Worm (Caenorhabditis elegans) whole organism, young adult: ENCODE results near the gene toe-2.

Experiments
- B0035.1 ChIP-seq: sonication (generic microtip); optimal IDR thresholded peaks from 2 replicates; lab custom pipeline; 2016; ENCODE audit warnings: missing genetic modification characterization, mild to moderate bottlenecking, missing compliant biosample characterization, missing genotype, missing genetic modification reagents
- B0261.1 ChIP-seq: sonication (generic microtip); optimal IDR thresholded peaks from 2 replicates; lab custom pipeline; 2016; ENCODE audit warnings: mild to moderate bottlenecking, missing genetic modification characterization, moderate library complexity, missing compliant biosample characterization
- C06A6.2 ChIP-seq: fragments of 200-800 bp; sonication (Bioruptor generic); conservative IDR thresholded peaks from 2 replicates; pipeline ENCODE4 v1.3.6; 2022; ENCODE audit warnings: missing genetic modification characterization, missing compliant biosample characterization
- D2030.7 ChIP-seq: fragments of 200-800 bp; sonication (Bioruptor generic); IDR thresholded peaks from 2 replicates; pipeline ENCODE4 v1.3.6; 2022; ENCODE audit warnings: missing genetic modification reagents, missing genetic modification characterization, missing compliant biosample characterization
- F22D6.2 ChIP-seq: sonication (generic microtip); optimal IDR thresholded peaks from 2 replicates; lab custom pipeline; 2016; ENCODE audit warnings: mild to moderate bottlenecking, missing genetic modification characterization, missing compliant biosample characterization
- F49E8.2 ChIP-seq: sonication (generic microtip); optimal IDR thresholded peaks from 3 replicates; lab custom pipeline; 2017; ENCODE audit warnings: missing genetic modification characterization, mild to moderate bottlenecking, missing compliant biosample characterization, antibody characterized with exemption, moderate library complexity; ENCODE audit not compliant: insufficient read depth
- F52B5.7 ChIP-seq: sonication (generic microtip); optimal IDR thresholded peaks from 2 replicates; lab custom pipeline; 2016; ENCODE audit warnings: mild to moderate bottlenecking, missing genetic modification characterization, missing compliant biosample characterization
- T26A5.8 ChIP-seq: sonication (generic microtip); optimal IDR thresholded peaks from 2 replicates; lab custom pipeline; 2016; ENCODE audit warnings: missing genetic modification characterization, missing compliant biosample characterization
- ZK185.1 ChIP-seq: sonication (generic microtip); optimal IDR thresholded peaks from 2 replicates; lab custom pipeline; 2016; ENCODE audit warnings: mild to moderate bottlenecking, missing genetic modification characterization, missing compliant biosample characterization; ENCODE audit not compliant: poor library complexity, severe bottlenecking
- aptf-2 ChIP-seq: fragments of 200-800 bp; sonication (Bioruptor generic); conservative IDR thresholded peaks from 2 replicates; pipeline ENCODE4 v1.3.6; 2022; ENCODE audit warnings: missing genetic modification reagents, missing genetic modification characterization, missing compliant biosample characterization
- atf-7 ChIP-seq: sonication (generic microtip); optimal IDR thresholded peaks from 2 replicates; lab custom pipeline; 2017; ENCODE audit warnings: mild to moderate bottlenecking, missing genetic modification characterization, missing compliant biosample characterization
- attf-6 ChIP-seq: fragments of 200-800 bp; sonication (Bioruptor generic); IDR thresholded peaks from 2 replicates; pipeline ENCODE4 v1.3.6; 2022; ENCODE audit warnings: missing genetic modification reagents, missing genetic modification characterization, missing compliant biosample characterization
- bed-2 ChIP-seq: fragments of 200-800 bp; sonication (Bioruptor generic); IDR thresholded peaks from 2 replicates; pipeline ENCODE4 v1.3.6; 2022; ENCODE audit warnings: missing genetic modification reagents, missing genetic modification characterization, missing compliant biosample characterization
- cebp-1 ChIP-seq, 2 experiments: fragments of 200-800 bp in 1 of 2; sonication (Bioruptor generic) in 1 of 2; sonication (generic microtip) in 1 of 2; IDR thresholded peaks in 1 of 2; optimal IDR thresholded peaks in 1 of 2; 2 replicates each; pipeline versions ENCODE4 v1.3.6 to Lab custom; 2017 to 2022; ENCODE audit warnings: missing compliant biosample characterization in 2 of 2, missing genetic modification characterization in 2 of 2, mild to moderate bottlenecking in 1 of 2, missing genetic modification reagents in 1 of 2, moderate library complexity in 1 of 2
- cebp-2 ChIP-seq: fragments of 200-800 bp; sonication (Bioruptor generic); IDR thresholded peaks from 2 replicates; pipeline ENCODE4 v1.3.6; 2022; ENCODE audit warnings: missing genetic modification characterization, missing compliant biosample characterization
- ceh-58 ChIP-seq: fragments of 200-800 bp; sonication (Bioruptor generic); IDR thresholded peaks from 2 replicates; pipeline ENCODE4 v1.3.6; 2022; ENCODE audit warnings: missing genetic modification characterization, missing compliant biosample characterization
- ceh-79 ChIP-seq: sonication (generic microtip); optimal IDR thresholded peaks from 2 replicates; lab custom pipeline; 2017; ENCODE audit warnings: mild to moderate bottlenecking, missing genetic modification characterization, missing compliant biosample characterization
- chd-7 ChIP-seq: sonication (generic microtip); optimal IDR thresholded peaks from 2 replicates; lab custom pipeline; 2016; ENCODE audit warnings: mild to moderate bottlenecking, missing genetic modification characterization, moderate library complexity, missing compliant biosample characterization
- die-1 ChIP-seq: sonication (generic microtip); optimal IDR thresholded peaks from 2 replicates; lab custom pipeline; 2016; ENCODE audit warnings: missing genotype, mild to moderate bottlenecking, missing genetic modification characterization, missing compliant biosample characterization
- dpff-1 ChIP-seq: sonication (generic microtip); optimal IDR thresholded peaks from 2 replicates; lab custom pipeline; 2017; ENCODE audit warnings: mild to moderate bottlenecking, missing genetic modification characterization, missing compliant biosample characterization
- dpl-1 ChIP-seq: fragments of 150-350 bp; optimal IDR thresholded peaks from 2 replicates; lab custom pipeline; 2014; ENCODE audit warnings: missing biosample characterization, missing genetic modification reagents, missing genetic modification characterization
- efl-1 ChIP-seq: fragments of 150-350 bp; optimal IDR thresholded peaks from 2 replicates; lab custom pipeline; 2014; ENCODE audit warnings: missing biosample characterization, missing genetic modification reagents, missing genetic modification characterization
- egrh-3 ChIP-seq: fragments of 200-800 bp; sonication (Bioruptor generic); IDR thresholded peaks from 2 replicates; pipeline ENCODE4 v1.3.6; 2022; ENCODE audit warnings: missing genetic modification reagents, missing genetic modification characterization, missing compliant biosample characterization
- ekl-4 ChIP-seq: fragments of 200-800 bp; sonication (Bioruptor generic); IDR thresholded peaks from 2 replicates; pipeline ENCODE4 v1.3.6; 2022; ENCODE audit warnings: missing genetic modification reagents, missing genetic modification characterization, missing compliant biosample characterization
- gei-17 ChIP-seq: fragments of 200-800 bp; sonication (Bioruptor generic); optimal IDR thresholded peaks from 2 replicates; lab custom pipeline; 2018; ENCODE audit warnings: mild to moderate bottlenecking, missing genetic modification characterization, missing compliant biosample characterization
- hmg-1.2 ChIP-seq: fragments of 200-800 bp; sonication (Bioruptor generic); IDR thresholded peaks from 2 replicates; pipeline ENCODE4 v1.3.6; 2022; ENCODE audit warnings: missing genetic modification reagents, missing genetic modification characterization, missing compliant biosample characterization
- lin-26 ChIP-seq: fragments of 200-800 bp; sonication (Bioruptor generic); IDR thresholded peaks from 2 replicates; pipeline ENCODE4 v1.3.6; 2022; ENCODE audit warnings: missing genetic modification reagents, missing genetic modification characterization, missing compliant biosample characterization
- lin-35 ChIP-seq, 3 experiments: fragments of 150-350 bp in 2 of 3; sonication (generic microtip) in 1 of 3; optimal IDR thresholded peaks; 2 replicates each; lab custom pipeline; 2014 to 2018; ENCODE audit warnings: missing biosample characterization in 3 of 3, missing genetic modification characterization in 3 of 3, missing genetic modification reagents in 3 of 3
- lin-54 ChIP-seq: fragments of 200-800 bp; sonication (Bioruptor generic); optimal IDR thresholded peaks from 2 replicates; lab custom pipeline; 2018; ENCODE audit warnings: mild to moderate bottlenecking, missing genetic modification characterization, missing compliant biosample characterization
- lsl-1 ChIP-seq: fragments of 200-800 bp; sonication (Bioruptor generic); optimal IDR thresholded peaks from 2 replicates; lab custom pipeline; 2018; ENCODE audit warnings: mild to moderate bottlenecking, missing genetic modification characterization, moderate library complexity, missing compliant biosample characterization
- madf-6 ChIP-seq: fragments of 200-800 bp; sonication (Bioruptor generic); IDR thresholded peaks from 2 replicates; pipeline ENCODE4 v1.3.6; 2022; ENCODE audit warnings: missing genetic modification reagents, missing genetic modification characterization, missing compliant biosample characterization
- madf-8 ChIP-seq: fragments of 200-800 bp; sonication (Bioruptor generic); conservative IDR thresholded peaks from 2 replicates; pipeline ENCODE4 v1.3.6; 2022; ENCODE audit warnings: missing genetic modification reagents, missing genetic modification characterization, missing compliant biosample characterization
- mes-4 ChIP-seq: sonication (generic microtip); optimal IDR thresholded peaks from 2 replicates; lab custom pipeline; 2016; ENCODE audit warnings: missing genotype, missing genetic modification characterization, missing compliant biosample characterization
- nfya-1 ChIP-seq: sonication (generic microtip); optimal IDR thresholded peaks from 2 replicates; lab custom pipeline; 2017; ENCODE audit warnings: antibody characterized with exemption, missing compliant biosample characterization, missing genetic modification characterization, borderline replicate concordance; ENCODE audit not compliant: insufficient read depth
- nhr-120 ChIP-seq: fragments of 200-800 bp; sonication (Bioruptor generic); IDR thresholded peaks from 2 replicates; pipeline ENCODE4 v1.3.6; 2022; ENCODE audit warnings: missing genetic modification characterization, missing compliant biosample characterization
- nhr-27 ChIP-seq: fragments of 200-800 bp; sonication (Bioruptor generic); optimal IDR thresholded peaks from 2 replicates; lab custom pipeline; 2018; ENCODE audit warnings: mild to moderate bottlenecking, missing genetic modification characterization, moderate library complexity, missing compliant biosample characterization
- pha-4 ChIP-seq: fragments of 150-350 bp; sonication (generic microtip); optimal IDR thresholded peaks from 2 replicates; lab custom pipeline; 2014; ENCODE audit warnings: missing biosample characterization, missing genetic modification reagents, missing genetic modification characterization
- rpc-1 ChIP-seq, 2 experiments: fragments of 150-350 bp in 1 of 2; sonication (generic microtip) in 1 of 2; optimal IDR thresholded peaks; 2 replicates each; lab custom pipeline; 2014 to 2018; ENCODE audit warnings: missing biosample characterization in 1 of 2, missing genetic modification characterization in 1 of 2, missing genetic modification reagents in 1 of 2, missing genotype in 1 of 2
- sdz-38 ChIP-seq: sonication (generic microtip); optimal IDR thresholded peaks from 2 replicates; lab custom pipeline; 2016; ENCODE audit warnings: missing genotype, missing genetic modification characterization, missing compliant biosample characterization
- snpc-1.3 ChIP-seq: sonication (generic microtip); optimal IDR thresholded peaks from 2 replicates; lab custom pipeline; 2017; ENCODE audit warnings: missing genetic modification characterization, mild to moderate bottlenecking, missing compliant biosample characterization, antibody characterized with exemption, moderate library complexity, missing genotype, missing genetic modification reagents; ENCODE audit not compliant: insufficient read depth
- snpc-3.4 ChIP-seq: sonication (generic microtip); optimal IDR thresholded peaks from 2 replicates; lab custom pipeline; 2017; ENCODE audit warnings: missing genetic modification characterization, mild to moderate bottlenecking, missing compliant biosample characterization, antibody characterized with exemption, moderate library complexity, missing genotype, missing genetic modification reagents
- tbx-9 ChIP-seq: sonication (generic microtip); optimal IDR thresholded peaks from 2 replicates; lab custom pipeline; 2016; ENCODE audit warnings: borderline replicate concordance, missing genetic modification characterization, inconsistent platforms, missing compliant biosample characterization
- unc-130 ChIP-seq: sonication (generic microtip); optimal IDR thresholded peaks from 2 replicates; lab custom pipeline; 2016; ENCODE audit warnings: missing genetic modification reagents, missing genetic modification characterization, missing compliant biosample characterization
- unc-62 ChIP-seq: fragments of 150-350 bp; optimal IDR thresholded peaks from 2 replicates; lab custom pipeline; 2014; ENCODE audit warnings: missing biosample characterization, missing genetic modification reagents, missing genetic modification characterization
- xnd-1 ChIP-seq: sonication (generic microtip); optimal IDR thresholded peaks from 2 replicates; lab custom pipeline; 2016; ENCODE audit warnings: missing genotype, missing genetic modification reagents, missing genetic modification characterization, missing compliant biosample characterization
- ztf-26 ChIP-seq: sonication (generic microtip); optimal IDR thresholded peaks from 2 replicates; lab custom pipeline; 2017; ENCODE audit warnings: missing genetic modification characterization, missing compliant biosample characterization
- ztf-6 ChIP-seq: fragments of 200-800 bp; sonication (Bioruptor generic); IDR thresholded peaks from 2 replicates; pipeline ENCODE4 v1.3.6; 2022; ENCODE audit warnings: missing genetic modification reagents, missing genetic modification characterization, missing compliant biosample characterization

Gene toe-2

DNA sequence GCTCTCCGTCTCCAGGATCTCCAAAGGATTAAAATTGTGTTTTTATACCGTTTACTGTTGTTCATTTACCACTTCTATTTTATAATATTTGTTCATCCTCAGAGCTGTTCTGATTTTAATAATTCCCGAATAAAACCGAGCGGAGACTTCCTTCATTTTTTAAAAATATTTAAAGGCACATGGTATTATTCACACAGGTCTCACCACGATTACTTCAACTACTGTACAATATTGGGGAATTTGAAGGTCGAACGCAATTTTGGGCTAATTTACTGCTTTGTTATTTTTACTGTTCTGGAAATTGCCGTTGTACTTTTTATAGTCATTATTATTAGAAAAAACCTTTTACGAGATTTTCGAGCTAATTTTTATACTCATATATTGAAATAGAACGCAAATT, 30.0 kb downstream of the toe-2 start (continued):
- TF ChIP-seq madf-8 (GFP tag; lab: Robert Waterston, UW) (peak; percentile 37; the same call in 1 of the 2 replicates), F22D6.2 (tag; lab: Kevin White, UChicago) (no peak), hmg-1.2 (GFP tag; lab: Robert Waterston, UW) (peak; percentile 51), lin-54 (GFP tag; lab: Kevin White, UChicago) (peak; percentile 69), cebp-1 (GFP tag; IDR thresholded peaks at IDR 0.05; lab: Robert Waterston, UW) (0 out of 2 replicates have a peak, but pooled peaks have one; percentile 18), cebp-1 (tag; optimal IDR thresholded peaks at IDR 0.05; lab: Kevin White, UChicago) (peak; percentile 50), gei-17 (GFP tag; lab: Kevin White, UChicago) (no peak), B0261.1 (tag; lab: Kevin White, UChicago) (no peak), mes-4 (tag; lab: Kevin White, UChicago) (peak; percentile 27), nfya-1 (no peak), bed-2 (GFP tag; lab: Robert Waterston, UW) (no peak), ZK185.1 (no peak), unc-130 (peak; percentile 59), ceh-79 (tag; lab: Kevin White, UChicago) (no peak), ekl-4 (GFP tag; lab: Robert Waterston, UW) (peak; percentile 84), ztf-6 (GFP tag; lab: Robert Waterston, UW) (no peak), tbx-9 (tag; lab: Kevin White, UChicago) (no peak), pha-4 (tag; lab: Kevin White, UChicago) (no peak), chd-7 (no peak), T26A5.8 (tag; lab: Kevin White, UChicago) (no peak), xnd-1 (peak; percentile 39), lin-35 (GFP tag; optimal IDR thresholded peaks at IDR 0.05; lab: Kevin White, UChicago) (no peak), ceh-58 (GFP tag; lab: Robert Waterston, UW) (0 out of 2 replicates have a peak, but pooled peaks have one; percentile 18), snpc-3.4 (tag; lab: Kevin White, UChicago) (peak; percentile 42), madf-6 (GFP tag; lab: Robert Waterston, UW) (peak; percentile 86), snpc-1.3 (tag; lab: Kevin White, UChicago) (peak; percentile 82), F49E8.2 (tag; lab: Kevin White, UChicago) (peak; percentile 93), attf-6 (GFP tag; lab: Robert Waterston, UW) (peak; percentile 78), B0035.1 (no peak), cebp-2 (GFP tag; lab: Robert Waterston, UW) (0 out of 2 replicates have a peak, but pooled peaks have one; percentile 59), rpc-1 (optimal IDR thresholded peaks at IDR 0.05; lab: Kevin White, UChicago) (no peak), rpc-1 (tag; optimal IDR thresholded peaks at IDR 0.05; lab: Kevin White, UChicago) (no peak), dpl-1 (no peak), nhr-27 (no peak), atf-7 (tag; lab: Kevin White, UChicago) (no peak), C06A6.2 (GFP tag; lab: Robert Waterston, UW) (no peak), sdz-38 (tag; lab: Kevin White, UChicago) (no peak), D2030.7 (GFP tag; lab: Robert Waterston, UW) (peak; percentile 73), dpff-1 (tag; lab: Kevin White, UChicago) (no peak), F52B5.7 (tag; lab: Kevin White, UChicago) (no peak), lsl-1 (peak; percentile 79), aptf-2 (GFP tag; lab: Robert Waterston, UW) (no peak), nhr-120 (GFP tag; lab: Robert Waterston, UW) (no peak), unc-62 (GFP tag; lab: Kevin White, UChicago) (no peak), efl-1 (GFP tag; lab: Kevin White, UChicago) (no peak), die-1 (tag; lab: Kevin White, UChicago) (peak; percentile 49), lin-26 (peak; percentile 73), egrh-3 (GFP tag; lab: Robert Waterston, UW) (no peak), ztf-26 (tag; lab: Kevin White, UChicago) (no peak)
